Fruit fly (Drosophila melanogaster) whole organism, embryonic: ENCODE data around the gene raw.
A peak's percentile ranks its signal among the peaks of the same experiment; 100 is the strongest.

Experiments
- Ada2b ChIP-seq: fragments of 200-800 bp; sonication (Bioruptor generic); IDR thresholded peaks from 2 replicates; pipeline ENCODE4 v1.3.6; 2022; ENCODE audit warnings: missing biosample characterization, missing genetic modification characterization
- Awh ChIP-seq: fragments of 200-800 bp; sonication (Bioruptor generic); IDR thresholded peaks from 2 replicates; pipeline ENCODE4, ENCODE4 v1.3.6; 2022; ENCODE audit warnings: missing biosample characterization, missing genetic modification characterization
- BtbVII ChIP-seq: fragments of 200-800 bp; sonication (Bioruptor generic); optimal IDR thresholded peaks from 3 replicates; lab custom pipeline; 2017; ENCODE audit warnings: missing biosample characterization, mild to moderate bottlenecking, missing genetic modification characterization
- Bteb2 ChIP-seq: fragments of 200-800 bp; sonication (Bioruptor generic); optimal IDR thresholded peaks from 2 replicates; lab custom pipeline; 2016; ENCODE audit warnings: missing biosample characterization, missing genetic modification characterization
- CG10147 ChIP-seq: fragments of 200-800 bp; sonication (Bioruptor generic); optimal IDR thresholded peaks from 2 replicates; lab custom pipeline; 2019; ENCODE audit warnings: missing biosample characterization, mild to moderate bottlenecking, missing genetic modification characterization, moderate library complexity
- CG10321 ChIP-seq: fragments of 200-800 bp; sonication (Bioruptor generic); IDR thresholded peaks from 2 replicates; pipeline ENCODE4 v1.3.6; 2022; ENCODE audit warnings: missing biosample characterization, missing genetic modification characterization
- CG11247 ChIP-seq: fragments of 200-800 bp; sonication (Bioruptor generic); IDR thresholded peaks from 2 replicates; pipeline ENCODE4 v1.3.6; 2022; ENCODE audit warnings: missing biosample characterization, missing genetic modification characterization
- CG12744 ChIP-seq: fragments of 200-800 bp; sonication (Bioruptor generic); optimal IDR thresholded peaks from 2 replicates; lab custom pipeline; 2016; ENCODE audit warnings: missing biosample characterization, missing genetic modification characterization
- CG13624 ChIP-seq: fragments of 200-800 bp; sonication (Bioruptor generic); optimal IDR thresholded peaks from 2 replicates; lab custom pipeline; 2016; ENCODE audit warnings: missing biosample characterization, missing genetic modification characterization
- CG13775 ChIP-seq: fragments of 200-800 bp; sonication (Bioruptor generic); optimal IDR thresholded peaks from 3 replicates; lab custom pipeline; 2017; ENCODE audit warnings: missing biosample characterization, mild to moderate bottlenecking, missing genetic modification characterization
- CG14441 ChIP-seq: fragments of 200-800 bp; sonication (Bioruptor generic); IDR thresholded peaks from 2 replicates; pipeline ENCODE4 v1.3.6; 2022; ENCODE audit warnings: missing biosample characterization, missing genetic modification characterization
- CG14710 ChIP-seq: fragments of 200-800 bp; sonication (Bioruptor generic); optimal IDR thresholded peaks from 3 replicates; lab custom pipeline; 2019; ENCODE audit warnings: missing biosample characterization, mild to moderate bottlenecking, missing genetic modification characterization, moderate library complexity
- CG14860 ChIP-seq: fragments of 200-800 bp; sonication (Bioruptor generic); IDR thresholded peaks from 3 replicates; pipeline ENCODE4 v1.3.6; 2022; ENCODE audit warnings: missing biosample characterization, missing genetic modification characterization; ENCODE audit not compliant: partially characterized antibody
- CG1529 ChIP-seq: fragments of 200-800 bp; sonication (Bioruptor generic); optimal IDR thresholded peaks from 3 replicates; lab custom pipeline; 2018; ENCODE audit warnings: missing biosample characterization, missing genetic modification characterization
- CG15514 ChIP-seq: fragments of 200-800 bp; sonication (Bioruptor generic); optimal IDR thresholded peaks from 3 replicates; lab custom pipeline; 2017; ENCODE audit warnings: missing biosample characterization, missing genetic modification characterization, mild to moderate bottlenecking, moderate library complexity, missing genetic modification reagents
- CG1647 ChIP-seq: fragments of 200-800 bp; sonication (Bioruptor generic); optimal IDR thresholded peaks from 3 replicates; lab custom pipeline; 2016; ENCODE audit warnings: missing biosample characterization, missing genetic modification characterization
- CG18262 ChIP-seq: fragments of 200-800 bp; optimal IDR thresholded peaks from 3 replicates; lab custom pipeline; 2019; ENCODE audit warnings: missing biosample characterization, mild to moderate bottlenecking, missing genetic modification characterization, moderate library complexity
- CG2116 ChIP-seq: fragments of 200-800 bp; sonication (Bioruptor generic); optimal IDR thresholded peaks from 3 replicates; lab custom pipeline; 2018; ENCODE audit warnings: missing biosample characterization, mild to moderate bottlenecking, missing genetic modification characterization
- CG2129 ChIP-seq: fragments of 200-800 bp; sonication (Bioruptor generic); IDR thresholded peaks from 2 replicates; pipeline ENCODE4 v1.3.6; 2022; ENCODE audit warnings: missing biosample characterization, missing genetic modification characterization; ENCODE audit not compliant: partially characterized antibody
- CG2875 ChIP-seq: fragments of 200-800 bp; sonication (Bioruptor generic); optimal IDR thresholded peaks from 2 replicates; lab custom pipeline; 2017; ENCODE audit warnings: missing biosample characterization, mild to moderate bottlenecking, missing genetic modification characterization, missing genetic modification reagents
- CG32772 ChIP-seq: fragments of 200-800 bp; sonication (Bioruptor generic); IDR thresholded peaks from 2 replicates; pipeline ENCODE4 v1.3.6; 2022; ENCODE audit warnings: missing biosample characterization, missing genetic modification characterization
- CG3407 ChIP-seq: fragments of 200-800 bp; sonication (Bioruptor generic); optimal IDR thresholded peaks from 2 replicates; lab custom pipeline; 2018; ENCODE audit warnings: missing biosample characterization, mild to moderate bottlenecking, missing genetic modification characterization
- CG34422 ChIP-seq: fragments of 200-800 bp; sonication (Bioruptor generic); IDR thresholded peaks from 3 replicates; pipeline ENCODE4 v1.3.6; 2022; ENCODE audit warnings: missing biosample characterization, missing genetic modification characterization
- CG7839 ChIP-seq: fragments of 200-800 bp; sonication (Bioruptor generic); optimal IDR thresholded peaks from 3 replicates; lab custom pipeline; 2018; ENCODE audit warnings: missing biosample characterization, mild to moderate bottlenecking, missing genetic modification characterization, moderate library complexity
- CG8478 ChIP-seq: fragments of >200 bp; optimal IDR thresholded peaks from 2 replicates; lab custom pipeline; 2018
- CG9876 ChIP-seq: fragments of 200-800 bp; sonication (Bioruptor generic); optimal IDR thresholded peaks from 2 replicates; lab custom pipeline; 2016; ENCODE audit warnings: missing biosample characterization, missing genetic modification characterization
- D19A ChIP-seq: fragments of 200-800 bp; optimal IDR thresholded peaks from 3 replicates; lab custom pipeline; 2019; ENCODE audit warnings: missing biosample characterization, mild to moderate bottlenecking, missing genetic modification characterization, moderate library complexity
- HHEX ChIP-seq: fragments of 200-800 bp; sonication (Bioruptor generic); optimal IDR thresholded peaks from 3 replicates; lab custom pipeline; 2017; ENCODE audit warnings: missing biosample characterization, mild to moderate bottlenecking, missing genetic modification characterization, missing genetic modification reagents
- Rx ChIP-seq: fragments of 200-800 bp; sonication (Bioruptor generic); IDR thresholded peaks from 2 replicates; pipeline ENCODE4 v1.3.6; 2022; ENCODE audit warnings: missing biosample characterization, missing genetic modification characterization
- Sin3A ChIP-seq: fragments of >200 bp; optimal IDR thresholded peaks from 2 replicates; lab custom pipeline; 2018
- Sry-β ChIP-seq: fragments of 200-800 bp; sonication (Bioruptor generic); optimal IDR thresholded peaks from 2 replicates; lab custom pipeline; 2018; ENCODE audit warnings: missing biosample characterization, mild to moderate bottlenecking, missing genetic modification characterization, moderate library complexity
- Ssrp ChIP-seq: fragments of 200-800 bp; sonication (Bioruptor generic); optimal IDR thresholded peaks from 2 replicates; lab custom pipeline; 2018; ENCODE audit warnings: missing biosample characterization, mild to moderate bottlenecking, missing genetic modification characterization, moderate library complexity
- YL-1 ChIP-seq: fragments of 200-800 bp; sonication (Bioruptor generic); optimal IDR thresholded peaks from 3 replicates; lab custom pipeline; 2017; ENCODE audit warnings: missing biosample characterization, mild to moderate bottlenecking, missing genetic modification characterization
- caup ChIP-seq: fragments of 200-800 bp; sonication (Bioruptor generic); optimal IDR thresholded peaks from 3 replicates; lab custom pipeline; 2017; ENCODE audit warnings: missing biosample characterization, mild to moderate bottlenecking, missing genetic modification characterization, moderate library complexity; ENCODE audit not compliant: severe bottlenecking
- esg ChIP-seq: fragments of 200-800 bp; sonication (Bioruptor generic); conservative IDR thresholded peaks from 2 replicates; pipeline ENCODE4 v1.3.6; 2022; ENCODE audit warnings: missing biosample characterization, missing genetic modification characterization
- fd96Cb ChIP-seq: fragments of 200-800 bp; sonication (Bioruptor generic); optimal IDR thresholded peaks from 2 replicates; lab custom pipeline; 2018; ENCODE audit warnings: missing biosample characterization, mild to moderate bottlenecking, missing genetic modification characterization, moderate library complexity
- gce ChIP-seq: fragments of 200-800 bp; sonication (Bioruptor generic); IDR thresholded peaks from 3 replicates; pipeline ENCODE4 v1.3.6; 2022; ENCODE audit warnings: missing biosample characterization, missing genetic modification characterization
- gfzf ChIP-seq: fragments of 200-800 bp; sonication (Bioruptor generic); optimal IDR thresholded peaks from 2 replicates; lab custom pipeline; 2016; ENCODE audit warnings: missing biosample characterization, mild to moderate bottlenecking, missing genetic modification characterization, moderate library complexity
- gt ChIP-seq: fragments of 200-800 bp; sonication (Bioruptor generic); IDR thresholded peaks from 2 replicates; pipeline ENCODE4 v1.3.6; 2022; ENCODE audit warnings: missing biosample characterization, missing genetic modification characterization
- jigr1 ChIP-seq: fragments of 200-800 bp; sonication (Bioruptor generic); IDR thresholded peaks from 3 replicates; pipeline ENCODE4 v1.3.6; 2022; ENCODE audit warnings: missing biosample characterization, missing genetic modification characterization
- lola ChIP-seq, 3 experiments: fragments of >200 bp in 2 of 3; fragments of 200-800 bp in 1 of 3; sonication (Bioruptor generic) in 1 of 3; optimal IDR thresholded peaks; 2 replicates each; lab custom pipeline; 2017 to 2019; ENCODE audit warnings: missing biosample characterization in 3 of 3, missing genetic modification characterization in 3 of 3, mild to moderate bottlenecking in 1 of 3, moderate library complexity in 1 of 3
- maf-S ChIP-seq: fragments of 200-800 bp; sonication (Bioruptor generic); optimal IDR thresholded peaks from 2 replicates; lab custom pipeline; 2016; ENCODE audit warnings: missing biosample characterization, missing genetic modification characterization
- mirr ChIP-seq: fragments of 200-800 bp; sonication (Bioruptor generic); optimal IDR thresholded peaks from 3 replicates; lab custom pipeline; 2018; ENCODE audit warnings: missing biosample characterization, mild to moderate bottlenecking, missing genetic modification characterization
- org-1 ChIP-seq: fragments of 200-800 bp; sonication (Bioruptor generic); optimal IDR thresholded peaks from 2 replicates; lab custom pipeline; 2017; ENCODE audit warnings: missing biosample characterization, missing genetic modification characterization
- p53 ChIP-seq: fragments of 200-800 bp; sonication (Bioruptor generic); optimal IDR thresholded peaks from 2 replicates; lab custom pipeline; 2016; ENCODE audit warnings: missing biosample characterization, missing genetic modification characterization
- pnt ChIP-seq: fragments of 200-800 bp; sonication (Bioruptor generic); optimal IDR thresholded peaks from 3 replicates; lab custom pipeline; 2016; ENCODE audit warnings: missing biosample characterization, missing genetic modification characterization
- pros ChIP-seq: fragments of 200-800 bp; sonication (Bioruptor generic); optimal IDR thresholded peaks from 3 replicates; lab custom pipeline; 2019; ENCODE audit warnings: missing biosample characterization, mild to moderate bottlenecking, missing genetic modification characterization, moderate library complexity
- ssp ChIP-seq: fragments of 200-800 bp; sonication (Bioruptor generic); IDR thresholded peaks from 2 replicates; pipeline ENCODE4 v1.3.6; 2022; ENCODE audit warnings: missing biosample characterization, missing genetic modification characterization
- vnd ChIP-seq: fragments of 200-800 bp; sonication (Bioruptor generic); IDR thresholded peaks from 3 replicates; pipeline ENCODE4 v1.3.6; 2022; ENCODE audit warnings: missing biosample characterization, missing genetic modification characterization; ENCODE audit not compliant: partially characterized antibody
- zen2 ChIP-seq: fragments of 200-800 bp; sonication (Bioruptor generic); IDR thresholded peaks from 3 replicates; pipeline ENCODE4 v1.3.6; 2022; ENCODE audit warnings: missing biosample characterization, missing genetic modification characterization; ENCODE audit not compliant: partially characterized antibody
- zfh1 ChIP-seq: fragments of 200-800 bp; sonication (Bioruptor generic); IDR thresholded peaks from 3 replicates; pipeline ENCODE4 v1.3.6; 2022; ENCODE audit warnings: missing biosample characterization, missing genetic modification characterization

Gene raw

DNA sequence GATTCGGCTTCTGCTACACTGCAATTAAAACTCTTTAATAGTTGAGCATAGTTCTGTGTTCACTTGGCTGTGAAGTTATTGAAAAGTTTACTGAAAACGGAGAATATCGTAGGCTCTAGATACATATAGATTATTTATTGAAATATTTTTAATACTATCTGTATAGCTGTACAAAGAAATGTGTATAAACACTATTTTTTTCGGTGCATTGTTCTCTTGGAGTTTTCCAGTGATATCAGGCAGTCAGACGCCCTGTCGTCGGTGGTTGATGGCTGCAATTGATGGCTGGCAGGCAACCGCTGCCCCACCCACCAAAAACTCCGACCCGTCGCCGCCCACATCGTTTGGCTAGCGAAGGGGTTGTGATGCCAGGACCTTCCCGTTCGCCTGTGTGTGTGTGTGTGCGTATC is 5.9 kb upstream of the raw start (continued):
- TF ChIP-seq gfzf (no peak), YL-1 (no peak), gt (GFP tag; lab: Robert Waterston, UW) (no peak), BtbVII (GFP tag; lab: Kevin White, UChicago) (no peak), p53 (no peak), Rx (GFP tag; lab: Robert Waterston, UW) (no peak), caup (GFP tag; lab: Kevin White, UChicago) (peak; percentile 28), CG9876 (GFP tag; lab: Kevin White, UChicago) (no peak), org-1 (GFP tag; lab: Kevin White, UChicago) (peak; percentile 1), Awh (0 out of 2 replicates have a peak, but pooled peaks have one; percentile 25), CG1647 (GFP tag; lab: Kevin White, UChicago) (no peak), CG2116 (no peak), esg (GFP tag; lab: Robert Waterston, UW) (peak; percentile 58), zfh1 (GFP tag; lab: Robert Waterston, UW) (peak; percentile 51; the same call in 1 of the 3 replicates), Sry-β (no peak), CG18262 (peak; percentile 61), CG10147 (peak; percentile 64), ssp (0 out of 2 replicates have a peak, but pooled peaks have one; percentile 5), CG12744 (no peak), jigr1 (GFP tag; lab: Robert Waterston, UW) (no peak), HHEX (GFP tag; lab: Kevin White, UChicago) (no peak), CG14710 (tag; lab: Kevin White, UChicago) (peak; percentile 31), Ada2b (GFP tag; lab: Robert Waterston, UW) (no peak), CG15514 (no peak), lola (GFP tag; optimal IDR thresholded peaks at IDR 0.05; lab: Kevin White, UChicago) (peak in 1 of 3 experiments; percentile 60), mirr (GFP tag; lab: Kevin White, UChicago) (no peak), CG14860 (no peak), CG11247 (GFP tag; lab: Robert Waterston, UW) (no peak), pros (GFP tag; lab: Kevin White, UChicago) (peak; percentile 83), CG2129 (GFP tag; lab: Robert Waterston, UW) (no peak), vnd (GFP tag; lab: Robert Waterston, UW) (no peak), zen2 (GFP tag; lab: Robert Waterston, UW) (no peak), CG7839 (peak; percentile 75), CG32772 (GFP tag; lab: Robert Waterston, UW) (peak; percentile 51; the same call in 1 of the 2 replicates), Bteb2 (GFP tag; lab: Kevin White, UChicago) (no peak), Ssrp (tag; lab: Kevin White, UChicago) (peak; percentile 40), CG8478 (no peak), gce (GFP tag; lab: Robert Waterston, UW) (no peak), fd96Cb (tag; lab: Kevin White, UChicago) (peak; percentile 38), CG34422 (GFP tag; lab: Robert Waterston, UW) (no peak), Sin3A (no peak), CG3407 (GFP tag; lab: Kevin White, UChicago) (peak; percentile 4), D19A (tag; lab: Kevin White, UChicago) (peak; percentile 57), CG1529 (GFP tag; lab: Kevin White, UChicago) (peak; percentile 21), CG13775 (GFP tag; lab: Kevin White, UChicago) (peak; percentile 2), CG2875 (no peak), pnt (no peak), CG10321 (no peak), maf-S (GFP tag; lab: Kevin White, UChicago) (no peak), CG14441 (GFP tag; lab: Robert Waterston, UW) (no peak), CG13624 (no peak)
